Fruit fly (Drosophila melanogaster) whole organism, wandering third instar larva: ENCODE data around the gene Ca-alpha1T.

Experiments
- HLH106 ChIP-seq: fragments of 200-800 bp; optimal IDR thresholded peaks from 3 replicates; lab custom pipeline; 2019; ENCODE audit warnings: missing biosample characterization, mild to moderate bottlenecking, missing genetic modification characterization, moderate library complexity
- Jra ChIP-seq: sonication (Bioruptor generic); optimal IDR thresholded peaks from 2 replicates; lab custom pipeline; 2016; ENCODE audit warnings: missing biosample characterization, missing genetic modification characterization
- Myc ChIP-seq: fragments of >200 bp; optimal IDR thresholded peaks from 2 replicates; lab custom pipeline; 2017
- Rel ChIP-seq, 2 experiments: fragments of 200-800 bp; sonication (Bioruptor generic) in 1 of 2; optimal IDR thresholded peaks; 2 replicates in 1 of 2; 3 replicates in 1 of 2; lab custom pipeline; 2016 to 2019; ENCODE audit warnings: mild to moderate bottlenecking in 2 of 2, missing biosample characterization in 2 of 2, missing genetic modification characterization in 2 of 2, moderate library complexity in 1 of 2
- dsf ChIP-seq: sonication (Bioruptor generic); optimal IDR thresholded peaks from 2 replicates; lab custom pipeline; 2016; ENCODE audit warnings: missing biosample characterization, missing genetic modification characterization, borderline replicate concordance
- ey ChIP-seq: fragments of 200-800 bp; sonication (Bioruptor generic); optimal IDR thresholded peaks from 2 replicates; lab custom pipeline; 2016; ENCODE audit warnings: missing biosample characterization, missing genetic modification characterization
- fru ChIP-seq: fragments of 200-800 bp; sonication (Bioruptor generic); optimal IDR thresholded peaks from 3 replicates; lab custom pipeline; 2016; ENCODE audit warnings: missing biosample characterization, mild to moderate bottlenecking, missing genetic modification characterization
- h ChIP-seq: fragments of 200-800 bp; sonication (Bioruptor generic); optimal IDR thresholded peaks from 3 replicates; lab custom pipeline; 2016; ENCODE audit warnings: missing biosample characterization, mild to moderate bottlenecking, missing genetic modification characterization
- jim ChIP-seq: fragments of 175-275, 200-325 bp; sonication (Bioruptor generic); optimal IDR thresholded peaks from 2 replicates; lab custom pipeline; 2016; ENCODE audit warnings: missing biosample characterization, mild to moderate bottlenecking, missing genetic modification characterization
- psq ChIP-seq: fragments of 200-800 bp; sonication (Bioruptor generic); optimal IDR thresholded peaks from 3 replicates; lab custom pipeline; 2017; ENCODE audit warnings: missing biosample characterization, mild to moderate bottlenecking, missing genetic modification characterization, moderate library complexity
- sv ChIP-seq: fragments of 200-800 bp; sonication (Bioruptor generic); optimal IDR thresholded peaks from 3 replicates; lab custom pipeline; 2016; ENCODE audit warnings: missing biosample characterization, missing genetic modification characterization
- tai ChIP-seq: sonication (Bioruptor generic); optimal IDR thresholded peaks from 2 replicates; lab custom pipeline; 2016; ENCODE audit warnings: missing biosample characterization, missing genetic modification characterization
- usp ChIP-seq: fragments of >200 bp; optimal IDR thresholded peaks from 2 replicates; lab custom pipeline; 2017; ENCODE audit warnings: missing biosample characterization, missing genetic modification characterization

dm6 chrX:6068714-6069113 is 123.6 kb downstream of the Ca-alpha1T start:
- TF ChIP-seq psq (GFP tag; lab: Kevin White, UChicago) (no peak), Myc (no peak), HLH106 (tag; lab: Kevin White, UChicago) (no peak), fru (GFP tag; lab: Kevin White, UChicago) (no peak), h (GFP tag; lab: Kevin White, UChicago) (no peak), dsf (no peak), ey (GFP tag; lab: Kevin White, UChicago) (no peak), sv (GFP tag; lab: Kevin White, UChicago) (no peak), Jra (GFP tag; lab: Kevin White, UChicago) (no peak), Rel (GFP tag; optimal IDR thresholded peaks at IDR 0.05; lab: Kevin White, UChicago) (no peak), Rel (tag; optimal IDR thresholded peaks at IDR 0.05; lab: Kevin White, UChicago) (no peak), usp (GFP tag; lab: Kevin White, UChicago) (no peak), tai (GFP tag; lab: Kevin White, UChicago) (no peak), jim (GFP tag; lab: Kevin White, UChicago) (no peak)
